Worm (Caenorhabditis elegans): ENCODE data around the gene irld-67.
A peak's percentile ranks its signal among the peaks of the same experiment; 100 is the strongest.

DNA sequence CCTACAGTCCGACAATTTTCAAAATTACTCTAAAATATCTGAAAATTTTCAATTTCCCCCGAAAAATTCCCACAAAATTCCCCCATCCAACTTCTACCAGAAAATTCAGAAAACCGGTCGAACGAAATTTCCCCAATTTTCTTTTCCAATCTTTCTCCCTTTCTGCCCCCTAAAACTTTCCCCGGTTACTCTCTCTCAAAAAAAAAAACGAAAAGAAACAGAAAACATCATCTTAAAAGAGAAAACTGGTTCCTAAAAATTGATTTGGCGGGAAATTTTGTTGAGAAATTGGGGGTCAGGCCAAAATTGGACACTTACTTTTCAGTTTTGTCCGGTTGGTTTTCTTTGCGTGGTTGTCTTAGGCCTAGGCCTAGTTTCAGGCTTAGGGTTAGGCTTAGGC lies 43.4 kb upstream of the irld-67 start:
- TF ChIP-seq blmp-1 (tag; optimal IDR thresholded peaks at IDR 0.05; ENCODE audit: insufficient read depth) (peak; percentile 75), nhr-237 (tag; optimal IDR thresholded peaks at IDR 0.05) (no peak), nhr-77 (tag; optimal IDR thresholded peaks at IDR 0.05) (no peak), snpc-4 (tag; optimal IDR thresholded peaks at IDR 0.05) (no peak), alr-1 (tag; optimal IDR thresholded peaks at IDR 0.05) (no peak), ztf-11 (tag; optimal IDR thresholded peaks at IDR 0.05) (no peak), unc-39 (tag; optimal IDR thresholded peaks at IDR 0.05) (no peak), nhr-129 (tag; optimal IDR thresholded peaks at IDR 0.05) (no peak), nhr-11 (tag; optimal IDR thresholded peaks at IDR 0.05) (no peak), lin-11 (tag; optimal IDR thresholded peaks at IDR 0.05) (no peak), C34F6.9 (tag; optimal IDR thresholded peaks at IDR 0.05) (no peak), Y55F3AM.14 (GFP tag; optimal IDR thresholded peaks at IDR 0.05) (no peak), ceh-16 (tag; optimal IDR thresholded peaks at IDR 0.05) (no peak)

Data from whole organism, L2 larva.